Fruit fly (Drosophila melanogaster): ENCODE results near the gene betaGlu.

betaGlu gene

dm6 chr3R:31767528-31767927 lies 4.1 kb downstream of the betaGlu start:
- TF ChIP-seq CTCF (optimal IDR thresholded peaks at IDR 0.05) (no peak), CG8478 (optimal IDR thresholded peaks at IDR 0.05) (no peak)

- TF ChIP-seq CG8478 (optimal IDR thresholded peaks at IDR 0.05) (no peak), CTCF (optimal IDR thresholded peaks at IDR 0.05) (no peak)
Measured at dm6 chr3R:31765145-31765544, 6.5 kb downstream of the betaGlu start.

- TF ChIP-seq CG8478 (optimal IDR thresholded peaks at IDR 0.05): no peak
- TF ChIP-seq CTCF (optimal IDR thresholded peaks at IDR 0.05): no peak
Measured at dm6 chr3R:31764672-31765071, 7.0 kb downstream of the betaGlu start, which contains the start of gene CG2150. CG2150 (minus strand) TSS chr3R:31764772.

DNA sequence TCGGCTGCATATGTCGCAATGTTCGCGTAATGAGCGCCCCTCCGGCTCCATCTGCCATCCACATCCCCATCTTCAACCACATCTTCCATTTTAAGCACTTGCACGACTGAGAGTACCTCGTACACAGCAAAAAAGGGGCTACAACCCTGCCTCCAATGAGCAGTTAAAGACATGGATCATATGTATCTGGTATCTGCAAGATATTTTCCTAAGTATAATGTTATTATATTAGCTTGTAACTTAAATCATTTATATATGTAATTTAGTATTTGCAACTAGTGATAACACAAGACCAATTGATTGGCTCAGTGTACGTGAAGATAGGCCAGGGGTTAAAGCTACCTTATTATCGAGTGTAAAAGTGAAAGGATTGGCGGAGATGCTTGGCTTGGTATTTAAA lies 9.0 kb downstream of the betaGlu start:
- no peak for TF ChIP-seq CTCF (optimal IDR thresholded peaks at IDR 0.05)
- no peak for TF ChIP-seq CG8478 (optimal IDR thresholded peaks at IDR 0.05)

dm6 chr3R:31761529-31762009 lies 10.1 kb downstream of the betaGlu start, which contains the start of gene Smvt:
Smvt (minus strand) TSS chr3R:31761579.
- no peak for TF ChIP-seq CTCF (optimal IDR thresholded peaks at IDR 0.05)
- TF ChIP-seq CG8478 (optimal IDR thresholded peaks at IDR 0.05): no peak

- TF ChIP-seq CG8478 (optimal IDR thresholded peaks at IDR 0.05): no peak
- no peak for TF ChIP-seq CTCF (optimal IDR thresholded peaks at IDR 0.05)
Measured at dm6 chr3R:31758587-31759167, 13.0 kb downstream of the betaGlu start, which contains the start of gene CG2187. CG2187 (minus strand) TSS chr3R:31758637.

- no peak for TF ChIP-seq CG8478 (optimal IDR thresholded peaks at IDR 0.05)
- no peak for TF ChIP-seq CTCF (optimal IDR thresholded peaks at IDR 0.05)
Measured at dm6 chr3R:31754605-31755004, 17.0 kb downstream of the betaGlu start, which contains the start of gene salt. salt (minus strand) TSS chr3R:31754705.

- TF ChIP-seq CTCF (optimal IDR thresholded peaks at IDR 0.05): no peak
- no peak for TF ChIP-seq CG8478 (optimal IDR thresholded peaks at IDR 0.05)
Measured at dm6 chr3R:31748093-31748996, 23.3 kb downstream of the betaGlu start.

- TF ChIP-seq CTCF (optimal IDR thresholded peaks at IDR 0.05): peak; percentile 18 to 40
- TF ChIP-seq CG8478 (optimal IDR thresholded peaks at IDR 0.05): no peak
Measured at dm6 chr3R:31747429-31748048, 24.1 kb downstream of the betaGlu start, which contains the start of the genes nero and CG1910. nero (minus strand) TSS chr3R:31747558. CG1910 (plus strand) TSS chr3R:31747643.

DNA sequence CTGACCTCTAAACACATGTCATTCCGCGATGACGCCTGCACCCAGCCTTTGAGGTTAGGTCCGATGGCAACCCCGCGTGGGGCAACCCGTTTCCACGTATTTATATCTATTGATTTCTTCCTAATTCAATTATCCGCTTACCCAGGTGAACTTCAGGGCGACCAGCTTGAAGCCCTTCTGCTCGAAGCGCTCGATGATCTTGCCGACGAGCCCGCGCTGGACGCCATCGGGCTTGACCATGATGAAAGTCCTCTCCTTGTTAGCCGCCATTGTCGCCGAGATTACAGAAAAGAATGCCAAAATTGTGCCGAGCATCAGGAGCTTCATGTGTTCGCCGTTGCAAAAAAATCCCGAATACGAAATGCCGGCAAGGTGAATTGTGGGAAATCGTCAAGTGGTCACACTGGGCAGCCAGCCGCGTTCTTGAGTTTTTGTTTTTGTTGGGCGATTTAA lies 26.0 kb downstream of the betaGlu start, which contains the start of gene awd:
awd (minus strand) TSS at position 449 of the 453 bp plus-strand sequence.
- no peak for TF ChIP-seq CG8478 (optimal IDR thresholded peaks at IDR 0.05)
- peak in 1 of 2 experiments; percentile 24 for TF ChIP-seq CTCF (optimal IDR thresholded peaks at IDR 0.05)

DNA sequence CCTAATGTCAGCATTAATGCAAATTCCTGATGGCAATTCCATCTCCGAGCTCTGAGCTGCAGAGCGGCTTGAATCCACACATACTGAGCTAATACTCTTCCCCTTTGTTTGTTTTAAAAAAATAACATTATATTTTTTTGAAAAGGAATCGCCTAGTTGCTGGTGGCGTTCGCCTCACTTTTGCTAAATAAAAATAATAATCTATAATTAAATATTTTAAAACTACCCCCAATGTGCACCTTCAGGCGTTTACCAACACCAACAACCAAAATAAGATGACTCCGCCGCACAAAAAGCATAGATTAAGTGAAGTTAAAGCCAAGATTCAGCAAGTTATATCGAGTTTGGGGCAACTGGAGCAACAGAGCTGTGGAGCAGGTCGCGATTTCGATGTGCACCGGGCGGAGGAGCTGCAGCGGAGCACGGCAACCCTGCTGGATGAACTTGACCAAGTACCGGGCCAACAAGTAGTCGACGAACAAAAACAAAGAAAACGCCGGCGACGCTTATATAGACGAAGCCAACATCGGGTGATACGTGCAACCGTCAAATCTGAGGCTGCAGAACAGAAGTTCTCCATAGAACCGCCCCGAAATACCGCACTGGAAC lies 27.5 kb downstream of the betaGlu start, which contains the start of gene CG1896:
CG1896 (plus strand) TSS at position 239 of the 609 bp plus-strand sequence.
- TF ChIP-seq CTCF (optimal IDR thresholded peaks at IDR 0.05): no peak

dm6 chr3R:31743279-31743678 lies 28.4 kb downstream of the betaGlu start, which contains the start of gene Tbca:
Tbca (plus strand) TSS chr3R:31743490.
- peak in 1 of 2 experiments; percentile 2 for TF ChIP-seq CTCF (optimal IDR thresholded peaks at IDR 0.05)
- no peak for TF ChIP-seq CG8478 (optimal IDR thresholded peaks at IDR 0.05)

- TF ChIP-seq CG8478 (optimal IDR thresholded peaks at IDR 0.05): no peak
- no peak for TF ChIP-seq CTCF (optimal IDR thresholded peaks at IDR 0.05)
Measured at dm6 chr3R:31741278-31741677, 30.4 kb downstream of the betaGlu start.

dm6 chr3R:31739067-31739786 lies 32.4 kb downstream of the betaGlu start:
- TF ChIP-seq CTCF (optimal IDR thresholded peaks at IDR 0.05): no peak
- no peak for TF ChIP-seq CG8478 (optimal IDR thresholded peaks at IDR 0.05)

Data from S2 (cell line).